Fruit fly (Drosophila melanogaster): ENCODE data around the gene CG46468.
A peak's percentile ranks its signal among the peaks of the same experiment; 100 is the strongest.

DNA sequence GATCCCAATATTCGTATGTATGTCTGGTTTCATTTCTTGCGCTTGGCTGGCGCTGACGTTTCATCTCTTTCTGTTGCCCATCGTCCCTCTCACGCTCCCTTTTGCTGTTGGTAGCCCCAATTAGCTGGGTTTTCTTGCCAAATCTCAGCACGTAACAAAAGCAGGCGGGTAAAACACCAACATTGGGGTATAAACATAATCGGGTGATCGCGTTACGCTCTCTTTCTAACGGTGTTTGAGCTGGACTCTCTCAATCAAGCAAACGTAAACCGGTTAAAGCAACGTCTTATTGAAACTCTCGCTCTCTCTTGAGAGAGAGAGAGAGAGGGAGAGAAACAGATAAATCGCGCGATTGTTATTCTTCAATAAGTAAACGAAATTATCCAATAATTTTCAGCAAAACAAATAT lies 42.5 kb downstream of the CG46468 start:
- TF ChIP-seq EcR (GFP tag; optimal IDR thresholded peaks at IDR 0.05) (peak; percentile 21), Ets98B (GFP tag; IDR thresholded peaks at IDR 0.05) (no peak), fd96Ca (GFP tag; IDR thresholded peaks at IDR 0.05) (no peak), CG17806 (tag; optimal IDR thresholded peaks at IDR 0.05) (no peak), Snoo (tag; optimal IDR thresholded peaks at IDR 0.05) (no peak)

Measured in whole organism, pupa.